4 fruit fly cellular contexts compared by ENCODE assay signal in the genomic region with DNA sequence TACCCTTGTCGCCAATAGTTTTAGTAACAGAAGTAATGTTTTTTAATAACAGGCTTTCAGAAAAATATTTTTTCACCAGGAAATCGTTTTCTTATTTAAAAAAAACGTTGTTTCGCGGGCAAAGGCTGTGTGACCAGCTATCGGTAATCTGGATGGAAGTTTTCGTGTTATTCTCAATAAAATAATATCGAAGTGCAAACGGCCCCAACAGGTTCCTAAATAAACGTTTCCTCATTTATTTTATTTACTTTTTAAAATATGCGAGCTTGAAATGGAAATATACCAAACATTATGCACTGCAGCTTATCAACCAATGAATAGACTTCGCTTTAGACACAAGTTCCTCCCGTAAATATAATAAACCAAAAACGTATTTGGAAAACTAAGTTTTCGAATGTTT.
TF ChIP-seq lines count a peak whose summit lies in the region.

A gene (plus strand): TSS at position 167 of the 400 bp plus-strand sequence.

- no peak for TF ChIP-seq CTCF in whole organism, embryonic (GFP tag; optimal IDR thresholded peaks at IDR 0.05; lab: Kevin White, UChicago)

TF ChIP-seq in whole organism, adult, 20 proteins besides CTCF, POLR2A, EP300 and RAD21:
- TF ChIP-seq Mnt (GFP tag; optimal IDR thresholded peaks at IDR 0.05; lab: Kevin White, UChicago): no peak
- TF ChIP-seq bab1 (GFP tag; optimal IDR thresholded peaks at IDR 0.05; lab: Kevin White, UChicago): peak; percentile 76
- no peak for TF ChIP-seq CG7045 (GFP tag; optimal IDR thresholded peaks at IDR 0.05; lab: Kevin White, UChicago)

TF ChIP-seq in whole organism, embryonic, 481 proteins besides CTCF, POLR2A, EP300 and RAD21 (continues in another document):
- TF ChIP-seq Opbp (GFP tag; IDR thresholded peaks at IDR 0.05; lab: Robert Waterston, UW; ENCODE audit: partially characterized antibody): peak; percentile 62
- no peak for TF ChIP-seq Meics (GFP tag; optimal IDR thresholded peaks at IDR 0.05; lab: Kevin White, UChicago)
- TF ChIP-seq CG13624 (GFP tag; optimal IDR thresholded peaks at IDR 0.05; lab: Kevin White, UChicago): no peak
- no peak for TF ChIP-seq ro (GFP tag; IDR thresholded peaks at IDR 0.05; lab: Robert Waterston, UW)
- peak; percentile 53 for TF ChIP-seq BEAF-32 (GFP tag; optimal IDR thresholded peaks at IDR 0.05; lab: Kevin White, UChicago)
- no peak for TF ChIP-seq CG8924 (tag; optimal IDR thresholded peaks at IDR 0.05; lab: Kevin White, UChicago)
- TF ChIP-seq zfh1 (GFP tag; IDR thresholded peaks at IDR 0.05; lab: Robert Waterston, UW): peak; percentile 21; the same call in 1 of the 3 replicates
- TF ChIP-seq Ets97D (GFP tag; optimal IDR thresholded peaks at IDR 0.05; lab: Kevin White, UChicago): peak; percentile 61
- no peak for TF ChIP-seq crol (GFP tag; IDR thresholded peaks at IDR 0.05; lab: Robert Waterston, UW)
- TF ChIP-seq CG12942 (GFP tag; optimal IDR thresholded peaks at IDR 0.05; lab: Kevin White, UChicago): no peak
- peak; percentile 42 for TF ChIP-seq CG15601 (tag; optimal IDR thresholded peaks at IDR 0.05; lab: Kevin White, UChicago)
- TF ChIP-seq Sry-δ (GFP tag; optimal IDR thresholded peaks at IDR 0.05; lab: Kevin White, UChicago): peak; percentile 49
- TF ChIP-seq kni (GFP tag; optimal IDR thresholded peaks at IDR 0.05; lab: Kevin White, UChicago): no peak
- peak; percentile 49 for TF ChIP-seq CG1603 (tag; optimal IDR thresholded peaks at IDR 0.05; lab: Kevin White, UChicago)
- TF ChIP-seq Abd-B (GFP tag; optimal IDR thresholded peaks at IDR 0.05; lab: Kevin White, UChicago): no peak
- no peak for TF ChIP-seq CG8944 (GFP tag; optimal IDR thresholded peaks at IDR 0.05; lab: Kevin White, UChicago)
- TF ChIP-seq scrt (GFP tag; optimal IDR thresholded peaks at IDR 0.05; lab: Kevin White, UChicago): no peak
- no peak; the same call in 1 of the 2 replicates for TF ChIP-seq CG3847 (GFP tag; IDR thresholded peaks at IDR 0.05; lab: Robert Waterston, UW)
- TF ChIP-seq E2f1 (GFP tag; IDR thresholded peaks at IDR 0.05; lab: Robert Waterston, UW): no peak
- TF ChIP-seq dati (GFP tag; IDR thresholded peaks at IDR 0.05; lab: Robert Waterston, UW): no peak
- TF ChIP-seq CG6175 (GFP tag; IDR thresholded peaks at IDR 0.05; lab: Robert Waterston, UW): no peak
- TF ChIP-seq hkb (optimal IDR thresholded peaks at IDR 0.05; lab: Kevin White, UChicago): no peak
- TF ChIP-seq hkb (GFP tag; IDR thresholded peaks at IDR 0.05; lab: Robert Waterston, UW): 0 out of 2 replicates have a peak, but pooled peaks have one; percentile 21
- no peak for TF ChIP-seq Lpt (GFP tag; optimal IDR thresholded peaks at IDR 0.05; lab: Kevin White, UChicago)
- TF ChIP-seq sisA (GFP tag; IDR thresholded peaks at IDR 0.05; lab: Robert Waterston, UW): no peak
- TF ChIP-seq CG2712 (tag; optimal IDR thresholded peaks at IDR 0.05; lab: Kevin White, UChicago): peak; percentile 44
- no peak for TF ChIP-seq gt (GFP tag; IDR thresholded peaks at IDR 0.05; lab: Robert Waterston, UW)
- no peak for TF ChIP-seq NFAT (GFP tag; IDR thresholded peaks at IDR 0.05; lab: Robert Waterston, UW)

TF ChIP-seq in whole organism, prepupa, 60 proteins besides CTCF, POLR2A, EP300 and RAD21:
- TF ChIP-seq CG3919 (GFP tag; optimal IDR thresholded peaks at IDR 0.05; lab: Kevin White, UChicago) (no peak), ss (GFP tag; optimal IDR thresholded peaks at IDR 0.05; lab: Kevin White, UChicago) (no peak), CG6276 (GFP tag; optimal IDR thresholded peaks at IDR 0.05; lab: Kevin White, UChicago) (no peak), esn (GFP tag; optimal IDR thresholded peaks at IDR 0.05; lab: Kevin White, UChicago) (peak; percentile 20)
TF ChIP-seq in whole organism, prepupa: peak in this region for 1.

TF ChIP-seq in whole organism, wandering third instar larva, 38 proteins besides CTCF, POLR2A, EP300 and RAD21:
- TF ChIP-seq Vsx2 (GFP tag; optimal IDR thresholded peaks at IDR 0.05; lab: Kevin White, UChicago; ENCODE audit: partially characterized antibody): peak; percentile 99
- TF ChIP-seq Hnf4 (GFP tag; optimal IDR thresholded peaks at IDR 0.05; lab: Kevin White, UChicago): no peak
- peak; percentile 98 for TF ChIP-seq Dif (GFP tag; optimal IDR thresholded peaks at IDR 0.05; lab: Kevin White, UChicago; ENCODE audit: partially characterized antibody)
- TF ChIP-seq woc (GFP tag; optimal IDR thresholded peaks at IDR 0.05; lab: Kevin White, UChicago): no peak
- no peak for TF ChIP-seq CrebA (GFP tag; optimal IDR thresholded peaks at IDR 0.05; lab: Kevin White, UChicago; ENCODE audit: borderline replicate concordance)
- TF ChIP-seq jim (GFP tag; optimal IDR thresholded peaks at IDR 0.05; lab: Kevin White, UChicago): no peak
- TF ChIP-seq dl (GFP tag; optimal IDR thresholded peaks at IDR 0.05; lab: Kevin White, UChicago; ENCODE audit: insufficient read depth in 1 of 2, partially characterized antibody in 2 of 2): peak; percentile 43 to 86
- TF ChIP-seq psq (GFP tag; optimal IDR thresholded peaks at IDR 0.05; lab: Kevin White, UChicago): no peak
